Fruit fly (Drosophila melanogaster) whole organism, embryonic: ENCODE measurements around the gene CG5506.

Source experiments
- Stat92E ChIP-seq, 3 experiments: fragments of >200 bp in 2 of 3; fragments of 200-800 bp in 1 of 3; sonication (Bioruptor generic) in 1 of 3; optimal IDR thresholded peaks; 2 replicates each; lab custom pipeline; 2017 to 2019; ENCODE audit warnings: missing biosample characterization in 3 of 3, missing genetic modification characterization in 3 of 3, mild to moderate bottlenecking in 1 of 3, moderate library complexity in 1 of 3
- sob ChIP-seq: fragments of 200-800 bp; sonication (Bioruptor generic); IDR thresholded peaks from 2 replicates; pipeline ENCODE4 v1.3.6; 2022; ENCODE audit warnings: missing biosample characterization, missing genetic modification characterization

DNA sequence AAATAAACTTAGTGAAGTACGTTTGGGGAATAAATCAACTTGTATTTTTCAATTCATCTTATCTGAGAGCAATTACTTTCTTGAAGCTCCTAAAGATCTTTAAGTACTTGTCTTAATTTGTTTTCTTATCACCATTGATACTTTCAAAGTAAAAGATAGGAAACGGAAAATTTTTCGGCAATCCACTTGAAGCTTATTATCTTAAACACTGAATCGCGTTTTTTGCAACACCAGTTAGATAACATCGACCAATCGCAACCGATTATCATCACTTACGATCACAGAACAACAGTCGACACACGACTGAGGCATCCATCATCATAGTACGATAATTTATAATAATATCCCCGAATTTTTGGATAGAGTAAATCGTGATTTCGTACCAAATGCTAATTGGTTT lies 18.0 kb upstream of the CG5506 start:
- TF ChIP-seq Stat92E (GFP tag; optimal IDR thresholded peaks at IDR 0.05; lab: Kevin White, UChicago), result no peak
- TF ChIP-seq sob (GFP tag; lab: Robert Waterston, UW), result no peak
